Worm (Caenorhabditis elegans) whole organism, L3 larva: ENCODE data around the gene B0554.5.

Experiments used
- ZK546.5 ChIP-seq: sonication (generic microtip); optimal IDR thresholded peaks from 2 replicates; lab custom pipeline; 2017; ENCODE audit warnings: missing biosample characterization, missing genetic modification characterization
- ama-1 ChIP-seq: fragments of 150-350 bp; optimal IDR thresholded peaks from 2 replicates; lab custom pipeline; 2018
- ceh-16 ChIP-seq: sonication (generic microtip); optimal IDR thresholded peaks from 2 replicates; lab custom pipeline; 2017; ENCODE audit warnings: missing biosample characterization, missing genetic modification characterization
- egl-27 ChIP-seq: sonication (generic microtip); optimal IDR thresholded peaks from 4 replicates; lab custom pipeline; 2017; ENCODE audit warnings: missing biosample characterization, missing genetic modification reagents, missing genetic modification characterization
- egl-5 ChIP-seq: fragments of 150-350 bp; optimal IDR thresholded peaks from 2 replicates; lab custom pipeline; 2017; ENCODE audit warnings: missing biosample characterization, missing genetic modification reagents, missing genetic modification characterization, inconsistent platforms
- elt-1 ChIP-seq: fragments of 150-350 bp; optimal IDR thresholded peaks from 2 replicates; lab custom pipeline; 2014; ENCODE audit warnings: missing biosample characterization, missing genetic modification characterization
- elt-3 ChIP-seq, 3 experiments: fragments of 150-350 bp in 1 of 3; sonication (generic microtip) in 2 of 3; optimal IDR thresholded peaks; 2 replicates in 2 of 3; 4 replicates in 1 of 3; lab custom pipeline; 2014 to 2017; ENCODE audit warnings: missing biosample characterization in 3 of 3, missing genetic modification characterization in 3 of 3
- eor-1 ChIP-seq, 2 experiments: fragments of 150-350 bp; optimal IDR thresholded peaks; 2 replicates each; lab custom pipeline; 2014 to 2018; ENCODE audit warnings: missing biosample characterization in 2 of 2, missing genetic modification characterization in 2 of 2
- fkh-10 ChIP-seq: sonication (generic microtip); optimal IDR thresholded peaks from 2 replicates; lab custom pipeline; 2017; ENCODE audit warnings: missing biosample characterization, missing genetic modification reagents, missing genetic modification characterization
- fkh-2 ChIP-seq: fragments of 150-350 bp; optimal IDR thresholded peaks from 2 replicates; lab custom pipeline; 2014; ENCODE audit warnings: missing biosample characterization, missing genetic modification reagents, missing genetic modification characterization
- hmg-11 ChIP-seq: sonication (generic microtip); optimal IDR thresholded peaks from 2 replicates; lab custom pipeline; 2016; ENCODE audit warnings: missing genetic modification characterization, missing compliant biosample characterization
- jun-1 ChIP-seq: fragments of 150-350 bp; optimal IDR thresholded peaks from 2 replicates; lab custom pipeline; 2014; ENCODE audit warnings: missing biosample characterization, missing genetic modification reagents, missing genetic modification characterization
- lin-15B ChIP-seq: fragments of 150-350 bp; optimal IDR thresholded peaks from 2 replicates; lab custom pipeline; 2014; ENCODE audit warnings: missing biosample characterization, missing genetic modification characterization
- lsy-12 ChIP-seq: sonication (generic microtip); optimal IDR thresholded peaks from 2 replicates; lab custom pipeline; 2016; ENCODE audit warnings: mild to moderate bottlenecking, missing genetic modification characterization, missing compliant biosample characterization
- mml-1 ChIP-seq: fragments of 150-350 bp; sonication (generic microtip); optimal IDR thresholded peaks from 3 replicates; lab custom pipeline; 2014; ENCODE audit warnings: missing biosample characterization, missing genetic modification characterization
- nfya-1 ChIP-seq: sonication (generic microtip); optimal IDR thresholded peaks from 2 replicates; lab custom pipeline; 2017; ENCODE audit warnings: missing genetic modification characterization, mild to moderate bottlenecking, missing compliant biosample characterization, antibody characterized with exemption, moderate library complexity; ENCODE audit not compliant: insufficient read depth
- nhr-11 ChIP-seq: fragments of 150-350 bp; optimal IDR thresholded peaks from 2 replicates; lab custom pipeline; 2014; ENCODE audit warnings: missing biosample characterization, missing genetic modification characterization
- nhr-12 ChIP-seq: fragments of 150-350 bp; optimal IDR thresholded peaks from 2 replicates; lab custom pipeline; 2014; ENCODE audit warnings: missing biosample characterization, missing genetic modification characterization
- nhr-23 ChIP-seq: fragments of 150-350 bp; optimal IDR thresholded peaks from 2 replicates; lab custom pipeline; 2014; ENCODE audit warnings: missing biosample characterization, missing genetic modification reagents, missing genetic modification characterization
- nhr-237 ChIP-seq: fragments of 150-350 bp; optimal IDR thresholded peaks from 2 replicates; lab custom pipeline; 2014; ENCODE audit warnings: missing biosample characterization, missing genetic modification characterization
- nhr-28 ChIP-seq: fragments of 150-350 bp; optimal IDR thresholded peaks from 2 replicates; lab custom pipeline; 2014; ENCODE audit warnings: missing biosample characterization, missing genetic modification characterization
- nhr-43 ChIP-seq: sonication (generic microtip); optimal IDR thresholded peaks from 2 replicates; lab custom pipeline; 2016; ENCODE audit warnings: mild to moderate bottlenecking, missing genetic modification characterization, missing compliant biosample characterization; ENCODE audit not compliant: poor library complexity, severe bottlenecking
- nhr-67 ChIP-seq: fragments of 150-350 bp; optimal IDR thresholded peaks from 2 replicates; lab custom pipeline; 2014; ENCODE audit warnings: missing biosample characterization, missing genetic modification characterization
- nhr-76 ChIP-seq: fragments of 150-350 bp; sonication (generic microtip); optimal IDR thresholded peaks from 5 replicates; lab custom pipeline; 2014; ENCODE audit warnings: missing biosample characterization, missing genetic modification characterization
- pha-4 ChIP-seq: fragments of 150-350 bp; optimal IDR thresholded peaks from 2 replicates; lab custom pipeline; 2014; ENCODE audit warnings: missing biosample characterization, missing genetic modification reagents, missing genetic modification characterization
- pqm-1 ChIP-seq: fragments of 150-350 bp; optimal IDR thresholded peaks from 2 replicates; lab custom pipeline; 2017; ENCODE audit warnings: missing biosample characterization, missing genetic modification characterization, inconsistent platforms
- snpc-4 ChIP-seq: fragments of 150-350 bp; optimal IDR thresholded peaks from 2 replicates; lab custom pipeline; 2014; ENCODE audit warnings: missing biosample characterization, missing genetic modification characterization
- unc-39 ChIP-seq: sonication (generic microtip); optimal IDR thresholded peaks from 4 replicates; lab custom pipeline; 2017; ENCODE audit warnings: missing biosample characterization, missing genetic modification characterization
- zag-1 ChIP-seq: fragments of 150-350 bp; optimal IDR thresholded peaks from 2 replicates; lab custom pipeline; 2014; ENCODE audit warnings: missing biosample characterization, missing genetic modification characterization
- ztf-11 ChIP-seq: fragments of 150-350 bp; optimal IDR thresholded peaks from 2 replicates; lab custom pipeline; 2014; ENCODE audit warnings: missing biosample characterization, missing genetic modification characterization
- ztf-4 ChIP-seq: fragments of 150-350 bp; optimal IDR thresholded peaks from 2 replicates; lab custom pipeline; 2014; ENCODE audit warnings: missing biosample characterization, missing genetic modification characterization

Gene B0554.5

DNA sequence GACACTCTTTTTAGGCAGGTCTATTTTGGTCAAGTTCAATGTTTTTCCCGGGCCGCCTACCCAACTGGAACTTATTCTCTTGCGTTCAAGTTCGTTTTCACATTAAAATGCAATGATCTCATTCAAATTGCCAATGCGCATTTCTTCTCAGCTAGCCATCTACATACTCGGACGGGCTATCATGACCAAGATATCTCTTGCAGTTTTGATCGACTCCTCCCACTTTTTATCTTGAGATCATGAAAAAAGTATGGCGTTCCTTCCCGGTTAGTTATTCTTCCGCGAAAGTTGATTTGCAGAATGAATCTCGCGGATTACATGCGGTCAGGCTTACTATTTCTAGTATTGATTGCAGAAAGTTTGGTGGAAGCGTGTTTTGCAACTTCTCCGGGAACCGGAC is 9.7 kb downstream of the B0554.5 start, which contains the start of gene B0554.2:
Gene B0554.2, plus strand, starts transcription at position 301 of the 400 bp plus-strand sequence.
- no peak for TF ChIP-seq hmg-11 (tag; lab: Kevin White, UChicago)
- no peak for TF ChIP-seq elt-1
- no peak for TF ChIP-seq ZK546.5 (tag; lab: Kevin White, UChicago)
- TF ChIP-seq egl-5 = no peak
- TF ChIP-seq pqm-1 (tag; lab: Kevin White, UChicago) = no peak
- no peak for TF ChIP-seq nhr-237
- no peak for TF ChIP-seq nfya-1 (tag; lab: Kevin White, UChicago)
- TF ChIP-seq snpc-4 = no peak
- no peak for TF ChIP-seq nhr-12 (tag; lab: Kevin White, UChicago)
- no peak for TF ChIP-seq fkh-10 (GFP tag; lab: Kevin White, UChicago)
- TF ChIP-seq nhr-11 = no peak
- TF ChIP-seq jun-1 (tag; lab: Kevin White, UChicago) = no peak
- no peak for TF ChIP-seq nhr-76 (tag; lab: Kevin White, UChicago)
- no peak for TF ChIP-seq fkh-2 (tag; lab: Kevin White, UChicago)
- no peak for TF ChIP-seq mml-1
- TF ChIP-seq lin-15B = no peak
- no peak for TF ChIP-seq pha-4 (tag; lab: Kevin White, UChicago)
- TF ChIP-seq nhr-43 (tag; lab: Kevin White, UChicago) = no peak
- TF ChIP-seq ama-1 (lab: Kevin White, UChicago) = no peak

DNA sequence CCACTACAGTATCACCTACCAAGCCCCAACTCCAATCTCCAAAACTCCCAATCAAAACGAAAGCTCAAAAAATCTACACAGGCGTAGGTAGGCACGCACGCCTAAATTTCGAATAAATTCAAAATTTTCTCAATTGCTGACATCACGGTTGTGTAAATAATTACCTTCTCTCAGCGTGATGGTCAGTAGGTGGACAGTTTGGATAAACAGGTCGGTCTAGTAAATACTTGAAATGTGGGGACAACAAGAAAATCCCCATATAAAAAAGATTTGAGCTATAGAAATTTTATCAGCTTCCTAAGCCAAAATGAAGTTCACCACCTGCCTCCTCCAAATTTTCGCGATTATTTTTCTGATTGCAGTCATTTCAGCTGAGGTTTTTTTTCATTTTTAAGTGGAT is 13.9 kb downstream of the B0554.5 start, which contains the start of gene B0554.1:
Gene B0554.1, plus strand, starts transcription at position 301 of the 400 bp plus-strand sequence.
- TF ChIP-seq egl-27 (tag; lab: Kevin White, UChicago) (no peak), hmg-11 (tag; lab: Kevin White, UChicago) (no peak), zag-1 (tag; lab: Kevin White, UChicago) (no peak), eor-1 (tag; optimal IDR thresholded peaks at IDR 0.05; lab: Kevin White, UChicago) (no peak), nhr-28 (tag; lab: Kevin White, UChicago) (no peak), mml-1 (no peak), fkh-10 (GFP tag; lab: Kevin White, UChicago) (no peak), lin-15B (no peak), pqm-1 (tag; lab: Kevin White, UChicago) (no peak), nhr-12 (tag; lab: Kevin White, UChicago) (no peak), nhr-67 (tag; lab: Kevin White, UChicago) (no peak), unc-39 (tag; lab: Kevin White, UChicago) (no peak), ama-1 (lab: Kevin White, UChicago) (no peak)

DNA sequence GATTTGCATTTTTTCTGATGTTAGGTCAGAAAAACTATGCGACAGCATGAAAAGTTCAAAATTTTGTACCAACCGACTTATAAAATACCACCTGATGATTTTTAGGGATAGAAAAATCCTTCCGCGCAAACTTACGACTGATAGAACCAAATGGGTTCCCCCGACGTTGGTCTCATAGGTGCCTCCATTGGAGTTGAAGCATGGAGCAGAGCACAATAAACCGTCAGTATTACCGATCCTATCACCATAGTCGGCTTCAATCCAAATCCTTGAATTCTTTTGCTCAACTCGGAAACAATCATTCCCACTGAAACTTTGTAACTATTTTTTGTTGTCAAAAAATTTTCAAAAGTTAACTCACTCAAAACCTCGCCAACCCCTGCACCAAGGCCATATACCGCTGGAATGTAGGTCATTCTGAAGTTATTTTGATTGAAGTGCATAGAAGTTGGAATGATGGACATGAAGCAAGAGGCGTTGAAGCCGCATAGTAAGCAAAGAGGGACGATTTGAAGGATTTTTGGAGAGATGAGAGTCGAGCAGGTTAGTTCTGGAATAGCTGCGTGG is 15.0 kb downstream of the B0554.5 start:
- TF ChIP-seq ama-1 (lab: Kevin White, UChicago) (no peak), fkh-2 (tag; lab: Kevin White, UChicago) (no peak), nhr-23 (tag; lab: Kevin White, UChicago) (no peak), hmg-11 (tag; lab: Kevin White, UChicago) (no peak), elt-3 (tag; optimal IDR thresholded peaks at IDR 0.05; lab: Kevin White, UChicago) (no peak), egl-27 (tag; lab: Kevin White, UChicago) (no peak), nhr-12 (tag; lab: Kevin White, UChicago) (no peak)

DNA sequence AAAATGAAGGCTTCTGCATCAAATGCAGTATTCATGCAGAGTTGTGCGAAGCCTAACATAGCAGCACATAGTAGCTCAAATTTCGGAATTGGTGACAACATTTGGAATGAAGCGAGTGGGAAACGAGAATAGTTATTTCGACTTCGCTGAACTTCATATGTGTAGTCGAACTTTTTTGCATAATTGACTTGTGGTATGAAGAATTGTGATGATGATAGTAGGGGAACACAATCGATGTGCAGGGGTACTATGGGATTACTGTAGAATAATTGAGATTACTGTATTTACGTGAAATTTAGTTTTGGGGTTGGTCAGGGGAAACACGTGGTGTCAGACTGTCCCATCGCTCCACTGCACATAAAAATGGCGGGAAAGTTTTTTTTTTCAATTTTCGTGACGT is 16.7 kb downstream of the B0554.5 start, which contains the start of gene B0554.7:
Gene B0554.7, minus strand, starts transcription at position 101 of the 400 bp plus-strand sequence.
- no peak for TF ChIP-seq nhr-12 (tag; lab: Kevin White, UChicago)
- no peak for TF ChIP-seq eor-1 (tag; optimal IDR thresholded peaks at IDR 0.05; lab: Kevin White, UChicago)
- no peak for TF ChIP-seq hmg-11 (tag; lab: Kevin White, UChicago)
- no peak for TF ChIP-seq mml-1
- TF ChIP-seq ztf-11 = no peak
- no peak for TF ChIP-seq lsy-12
- TF ChIP-seq ceh-16 (tag; lab: Kevin White, UChicago) = no peak
- no peak for TF ChIP-seq nhr-28 (tag; lab: Kevin White, UChicago)
- TF ChIP-seq ztf-4 = no peak
- TF ChIP-seq pha-4 (tag; lab: Kevin White, UChicago) = no peak
- no peak for TF ChIP-seq snpc-4
- no peak for TF ChIP-seq zag-1 (tag; lab: Kevin White, UChicago)
- TF ChIP-seq egl-27 (tag; lab: Kevin White, UChicago) = no peak
- TF ChIP-seq nhr-43 (tag; lab: Kevin White, UChicago) = no peak
- no peak for TF ChIP-seq ama-1 (lab: Kevin White, UChicago)

DNA sequence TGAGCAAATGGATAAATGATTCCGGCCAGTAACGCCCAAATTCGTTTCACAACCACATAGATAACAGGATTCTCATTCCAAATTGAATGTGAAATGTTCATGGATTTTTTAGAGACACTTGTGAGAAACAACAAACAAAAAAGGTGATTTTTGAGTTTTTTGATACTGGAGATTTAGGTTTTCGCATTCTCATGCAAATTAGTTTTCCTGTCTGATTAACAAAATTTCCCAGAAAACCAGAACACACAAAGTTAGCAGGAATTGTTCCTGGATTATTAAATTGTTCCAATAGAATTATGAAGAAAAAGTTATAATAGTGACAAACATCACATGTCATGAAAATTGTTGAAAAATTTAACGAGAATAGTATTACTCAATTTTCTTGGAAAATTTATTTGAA is 19.0 kb downstream of the B0554.5 start, which contains the start of gene srh-33:
Gene srh-33, minus strand, starts transcription at position 101 of the 400 bp plus-strand sequence.
- no peak for TF ChIP-seq nhr-67 (tag; lab: Kevin White, UChicago)
- no peak for TF ChIP-seq egl-27 (tag; lab: Kevin White, UChicago)
- TF ChIP-seq nhr-11 = no peak
- no peak for TF ChIP-seq eor-1 (tag; optimal IDR thresholded peaks at IDR 0.05; lab: Kevin White, UChicago)
